Worm (Caenorhabditis elegans) whole organism, late embryonic: ENCODE results near the gene clec-213.

ENCODE experiments used
- ceh-24 ChIP-seq: sonication (generic microtip); optimal IDR thresholded peaks from 2 replicates; lab custom pipeline; 2016; ENCODE audit warnings: mild to moderate bottlenecking, missing genetic modification characterization, missing compliant biosample characterization
- ceh-31 ChIP-seq: sonication (generic microtip); optimal IDR thresholded peaks from 2 replicates; lab custom pipeline; 2016; ENCODE audit warnings: missing genetic modification characterization, missing compliant biosample characterization
- ceh-34 ChIP-seq: sonication (generic microtip); optimal IDR thresholded peaks from 2 replicates; lab custom pipeline; 2016; ENCODE audit warnings: mild to moderate bottlenecking, missing genetic modification characterization, missing compliant biosample characterization
- fax-1 ChIP-seq: sonication (generic microtip); optimal IDR thresholded peaks from 2 replicates; lab custom pipeline; 2016; ENCODE audit warnings: missing genotype, missing genetic modification characterization, missing compliant biosample characterization
- hlh-15 ChIP-seq: sonication (generic microtip); optimal IDR thresholded peaks from 2 replicates; lab custom pipeline; 2016; ENCODE audit warnings: missing genetic modification characterization, missing compliant biosample characterization
- nhr-11 ChIP-seq: fragments of 150-350 bp; optimal IDR thresholded peaks from 2 replicates; lab custom pipeline; 2014; ENCODE audit warnings: missing biosample characterization, missing genetic modification characterization
- pha-4 ChIP-seq: fragments of 150-350 bp; optimal IDR thresholded peaks from 2 replicates; lab custom pipeline; 2018; ENCODE audit warnings: missing biosample characterization, missing genetic modification reagents, missing genetic modification characterization
- tbx-2 ChIP-seq: sonication (generic microtip); optimal IDR thresholded peaks from 2 replicates; lab custom pipeline; 2016; ENCODE audit warnings: missing genetic modification characterization, missing compliant biosample characterization

DNA sequence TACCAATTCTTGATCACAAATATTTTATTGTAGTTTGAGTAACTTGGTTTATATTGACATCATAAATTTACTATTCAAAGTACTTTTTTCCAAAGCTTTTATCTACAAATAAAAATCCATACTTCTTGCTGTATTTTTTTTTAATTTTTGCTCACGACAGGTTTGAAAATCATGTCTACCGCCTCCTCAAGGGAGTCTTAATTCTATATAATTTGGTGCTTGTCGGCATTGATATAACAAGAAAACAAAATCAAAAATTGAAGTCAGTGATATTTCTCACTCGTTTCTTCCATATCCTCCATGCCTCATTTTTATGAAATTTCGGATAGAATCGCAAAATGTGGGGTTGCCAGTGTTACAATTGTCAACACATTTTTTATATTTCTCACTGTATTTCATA lies 40.5 kb downstream of the clec-213 start, which contains the start of gene str-47:
- TF ChIP-seq nhr-11 (no peak), ceh-34 (tag; lab: Kevin White, UChicago) (no peak), ceh-31 (tag; lab: Kevin White, UChicago) (no peak), ceh-24 (tag; lab: Kevin White, UChicago) (no peak), hlh-15 (no peak), tbx-2 (tag; lab: Kevin White, UChicago) (no peak), pha-4 (no peak), fax-1 (tag; lab: Kevin White, UChicago) (no peak)
